Worm (Caenorhabditis elegans) whole organism, L2 larva: ENCODE data around the gene Y53F4B.39.

Source experiments
- C34F6.9 ChIP-seq: fragments of 150-350 bp; optimal IDR thresholded peaks from 2 replicates; lab custom pipeline; 2014; ENCODE audit warnings: missing biosample characterization, missing genetic modification characterization
- F13H6.1 ChIP-seq: sonication (generic microtip); optimal IDR thresholded peaks from 2 replicates; lab custom pipeline; 2016; ENCODE audit warnings: missing genetic modification characterization, missing compliant biosample characterization
- R02D3.7 ChIP-seq: fragments of 150-350 bp; optimal IDR thresholded peaks from 2 replicates; lab custom pipeline; 2014; ENCODE audit warnings: missing biosample characterization, missing genetic modification characterization
- Y55F3AM.14 ChIP-seq: fragments of 200-800 bp; sonication (Bioruptor generic); optimal IDR thresholded peaks from 2 replicates; lab custom pipeline; 2018; ENCODE audit warnings: mild to moderate bottlenecking, missing genetic modification characterization, missing compliant biosample characterization
- ZK546.5 ChIP-seq: sonication (generic microtip); optimal IDR thresholded peaks from 2 replicates; lab custom pipeline; 2017; ENCODE audit warnings: missing biosample characterization, missing genetic modification characterization
- alr-1 ChIP-seq: fragments of 150-350 bp; optimal IDR thresholded peaks from 2 replicates; lab custom pipeline; 2014; ENCODE audit warnings: missing biosample characterization, missing genetic modification characterization
- aly-2 ChIP-seq: fragments of 150-350 bp; optimal IDR thresholded peaks from 2 replicates; lab custom pipeline; 2014; ENCODE audit warnings: missing biosample characterization, missing genetic modification characterization
- ama-1 ChIP-seq: fragments of 150-350 bp; optimal IDR thresholded peaks from 2 replicates; lab custom pipeline; 2018; ENCODE audit warnings: inconsistent platforms
- blmp-1 ChIP-seq: sonication (generic microtip); optimal IDR thresholded peaks from 2 replicates; lab custom pipeline; 2017; ENCODE audit warnings: missing genetic modification characterization, mild to moderate bottlenecking, missing compliant biosample characterization, antibody characterized with exemption, moderate library complexity; ENCODE audit not compliant: insufficient read depth
- ceh-16 ChIP-seq: fragments of 150-350 bp; optimal IDR thresholded peaks from 2 replicates; lab custom pipeline; 2014; ENCODE audit warnings: missing biosample characterization, missing genetic modification characterization
- ceh-82 ChIP-seq: fragments of 150-350 bp; optimal IDR thresholded peaks from 2 replicates; lab custom pipeline; 2014; ENCODE audit warnings: missing biosample characterization, missing genetic modification characterization
- dmd-4 ChIP-seq: sonication (generic microtip); optimal IDR thresholded peaks from 2 replicates; lab custom pipeline; 2017; ENCODE audit warnings: missing biosample characterization, missing genetic modification characterization
- egl-27 ChIP-seq: sonication (generic microtip); optimal IDR thresholded peaks from 3 replicates; lab custom pipeline; 2017; ENCODE audit warnings: missing biosample characterization, missing genetic modification reagents, missing genetic modification characterization
- elt-3 ChIP-seq: sonication (generic microtip); optimal IDR thresholded peaks from 2 replicates; lab custom pipeline; 2017; ENCODE audit warnings: missing biosample characterization, missing genetic modification characterization
- fos-1 ChIP-seq: fragments of 150-350 bp; optimal IDR thresholded peaks from 2 replicates; lab custom pipeline; 2014; ENCODE audit warnings: missing biosample characterization, missing genetic modification characterization
- gmeb-1 ChIP-seq: fragments of 150-350 bp; optimal IDR thresholded peaks from 2 replicates; lab custom pipeline; 2014; ENCODE audit warnings: missing biosample characterization, missing genetic modification characterization
- lin-11 ChIP-seq: fragments of 150-350 bp; sonication (generic microtip); optimal IDR thresholded peaks from 2 replicates; lab custom pipeline; 2014; ENCODE audit warnings: missing biosample characterization, missing genetic modification characterization, inconsistent platforms, mixed read lengths
- lin-13 ChIP-seq: fragments of 150-350 bp; optimal IDR thresholded peaks from 2 replicates; lab custom pipeline; 2014; ENCODE audit warnings: missing biosample characterization, missing genetic modification reagents, missing genetic modification characterization
- lin-39 ChIP-seq: fragments of 150-350 bp; optimal IDR thresholded peaks from 2 replicates; lab custom pipeline; 2014; ENCODE audit warnings: missing biosample characterization, missing genetic modification reagents, missing genetic modification characterization
- mbf-1 ChIP-seq: sonication (generic microtip); optimal IDR thresholded peaks from 2 replicates; lab custom pipeline; 2017; ENCODE audit warnings: missing biosample characterization, missing genetic modification characterization
- mdl-1 ChIP-seq, 2 experiments: fragments of 150-350 bp in 1 of 2; sonication (generic microtip) in 1 of 2; optimal IDR thresholded peaks; 2 replicates each; lab custom pipeline; 2017; ENCODE audit warnings: missing biosample characterization in 2 of 2, missing genetic modification characterization in 2 of 2
- nhr-10 ChIP-seq: sonication (generic microtip); optimal IDR thresholded peaks from 2 replicates; lab custom pipeline; 2017; ENCODE audit warnings: missing biosample characterization, missing genetic modification characterization
- nhr-11 ChIP-seq: fragments of 150-350 bp; optimal IDR thresholded peaks from 2 replicates; lab custom pipeline; 2014; ENCODE audit warnings: missing biosample characterization, missing genetic modification characterization
- nhr-12 ChIP-seq: fragments of 150-350 bp; optimal IDR thresholded peaks from 2 replicates; lab custom pipeline; 2014; ENCODE audit warnings: missing biosample characterization, missing genetic modification characterization
- nhr-129 ChIP-seq: fragments of 150-350 bp; optimal IDR thresholded peaks from 2 replicates; lab custom pipeline; 2014; ENCODE audit warnings: missing biosample characterization, missing genetic modification characterization
- nhr-21 ChIP-seq: fragments of 150-350 bp; optimal IDR thresholded peaks from 2 replicates; lab custom pipeline; 2014; ENCODE audit warnings: missing biosample characterization, missing genetic modification characterization
- nhr-23 ChIP-seq: fragments of 150-350 bp; optimal IDR thresholded peaks from 2 replicates; lab custom pipeline; 2014; ENCODE audit warnings: missing biosample characterization, missing genetic modification reagents, missing genetic modification characterization
- nhr-237 ChIP-seq: fragments of 150-350 bp; optimal IDR thresholded peaks from 2 replicates; lab custom pipeline; 2014; ENCODE audit warnings: missing biosample characterization, missing genetic modification characterization
- nhr-25 ChIP-seq: fragments of 150-350 bp; sonication (generic microtip); optimal IDR thresholded peaks from 3 replicates; lab custom pipeline; 2014; ENCODE audit warnings: missing biosample characterization, missing genetic modification characterization
- nhr-6 ChIP-seq: fragments of 150-350 bp; optimal IDR thresholded peaks from 2 replicates; lab custom pipeline; 2014; ENCODE audit warnings: missing biosample characterization, missing genetic modification characterization
- nhr-77 ChIP-seq: fragments of 150-350 bp; optimal IDR thresholded peaks from 2 replicates; lab custom pipeline; 2014; ENCODE audit warnings: missing biosample characterization, missing genetic modification characterization
- peb-1 ChIP-seq: fragments of 150-350 bp; optimal IDR thresholded peaks from 2 replicates; lab custom pipeline; 2014; ENCODE audit warnings: missing biosample characterization, missing genetic modification characterization
- sem-4 ChIP-seq: fragments of 150-350 bp; optimal IDR thresholded peaks from 2 replicates; lab custom pipeline; 2014; ENCODE audit warnings: missing biosample characterization, missing genetic modification reagents, missing genetic modification characterization
- skn-1 ChIP-seq: sonication (generic microtip); optimal IDR thresholded peaks from 2 replicates; lab custom pipeline; 2017; ENCODE audit warnings: missing biosample characterization, missing genetic modification characterization
- sma-3 ChIP-seq: sonication (generic microtip); optimal IDR thresholded peaks from 2 replicates; lab custom pipeline; 2016; ENCODE audit warnings: missing genetic modification reagents, missing genetic modification characterization, missing compliant biosample characterization
- sma-9 ChIP-seq, 2 experiments: fragments of 150-350 bp in 1 of 2; sonication (generic microtip) in 1 of 2; optimal IDR thresholded peaks; 2 replicates each; lab custom pipeline; 2014 to 2016; ENCODE audit warnings: missing genetic modification characterization in 2 of 2, mild to moderate bottlenecking in 1 of 2, missing biosample characterization in 1 of 2, missing compliant biosample characterization in 1 of 2, missing genetic modification reagents in 1 of 2, moderate library complexity in 1 of 2
- snpc-4 ChIP-seq: fragments of 150-350 bp; optimal IDR thresholded peaks from 2 replicates; lab custom pipeline; 2014; ENCODE audit warnings: missing biosample characterization, missing genetic modification characterization
- unc-39 ChIP-seq: fragments of 150-350 bp; optimal IDR thresholded peaks from 2 replicates; lab custom pipeline; 2014; ENCODE audit warnings: missing biosample characterization, missing genetic modification characterization
- unc-55 ChIP-seq: fragments of 150-350 bp; sonication (generic microtip); optimal IDR thresholded peaks from 3 replicates; lab custom pipeline; 2014; ENCODE audit warnings: missing biosample characterization, missing genetic modification reagents, missing genetic modification characterization
- zag-1 ChIP-seq: fragments of 150-350 bp; optimal IDR thresholded peaks from 2 replicates; lab custom pipeline; 2014; ENCODE audit warnings: missing biosample characterization, missing genetic modification characterization
- ztf-1 ChIP-seq: fragments of 200-800 bp; sonication (Bioruptor generic); conservative IDR thresholded peaks from 2 replicates; pipeline ENCODE4 v1.3.6; 2022; ENCODE audit warnings: missing genetic modification characterization, missing compliant biosample characterization
- ztf-4 ChIP-seq: fragments of 150-350 bp; optimal IDR thresholded peaks from 2 replicates; lab custom pipeline; 2014; ENCODE audit warnings: missing biosample characterization, missing genetic modification characterization

The Y53F4B.39 gene

ce11 chrII:15157880-15158279, 47.9 kb downstream of the Y53F4B.39 start, which contains the start of gene ptr-20:
Gene ptr-20 (plus strand): TSS chrII:15158180.
- TF ChIP-seq nhr-21 (tag; lab: Kevin White, UChicago) (no peak), mbf-1 (tag; lab: Kevin White, UChicago) (no peak), ama-1 (lab: Kevin White, UChicago) (no peak), nhr-6 (tag; lab: Kevin White, UChicago) (no peak), ceh-16 (no peak), ceh-82 (tag; lab: Kevin White, UChicago) (no peak), peb-1 (tag; lab: Kevin White, UChicago) (no peak), lin-11 (tag; lab: Kevin White, UChicago) (no peak)

- TF ChIP-seq skn-1 (no peak), sma-3 (GFP tag; lab: Kevin White, UChicago) (no peak), lin-39 (tag; lab: Kevin White, UChicago) (no peak), lin-13 (GFP tag; lab: Kevin White, UChicago) (no peak), unc-55 (no peak), nhr-23 (no peak), unc-39 (tag; lab: Kevin White, UChicago) (no peak), mbf-1 (tag; lab: Kevin White, UChicago) (no peak), ceh-82 (tag; lab: Kevin White, UChicago) (no peak), nhr-129 (tag; lab: Kevin White, UChicago) (no peak), egl-27 (no peak), ztf-1 (GFP tag; lab: Robert Waterston, UW) (no peak), blmp-1 (tag; lab: Kevin White, UChicago) (no peak)
Observed at ce11 chrII:15158364-15158763, 48.4 kb downstream of the Y53F4B.39 start.

ce11 chrII:15164453-15164852, 54.5 kb downstream of the Y53F4B.39 start, which contains the start of gene gst-26:
Gene gst-26 (minus strand): TSS chrII:15164553.
- TF ChIP-seq Y55F3AM.14 (GFP tag; lab: Kevin White, UChicago): no peak
- no peak for TF ChIP-seq lin-39 (tag; lab: Kevin White, UChicago)
- no peak for TF ChIP-seq nhr-6 (tag; lab: Kevin White, UChicago)
- TF ChIP-seq snpc-4 (tag; lab: Kevin White, UChicago): no peak
- peak; percentile 25 for TF ChIP-seq fos-1 (tag; lab: Kevin White, UChicago)
- no peak for TF ChIP-seq skn-1

DNA sequence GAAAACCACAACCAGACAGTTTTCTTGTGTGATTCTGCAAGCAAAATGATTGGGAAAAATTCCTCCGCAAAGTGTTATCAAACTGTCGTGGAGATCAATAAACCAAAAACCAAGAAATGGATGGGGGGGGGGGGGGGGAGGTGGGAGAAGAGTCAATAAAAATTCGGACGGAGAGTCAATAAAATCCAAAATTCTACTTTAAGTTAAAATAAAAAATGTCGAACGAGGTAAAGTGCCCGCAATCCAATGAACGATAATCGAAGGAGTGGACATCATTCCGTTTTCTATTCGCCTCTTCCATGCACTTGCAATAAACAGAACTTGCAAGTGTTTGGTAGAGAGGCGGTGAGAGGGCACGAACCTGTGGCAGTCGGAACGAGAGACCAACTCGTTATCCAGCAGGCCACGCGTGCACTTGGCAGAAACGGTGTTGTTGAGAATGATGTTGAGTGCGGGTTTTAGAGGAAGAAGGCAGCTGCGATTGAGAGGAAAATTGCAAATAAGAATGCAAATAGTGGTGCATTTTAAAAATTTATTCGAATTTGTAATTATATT, 55.8 kb downstream of the Y53F4B.39 start, which contains the start of gene gst-27:
Gene gst-27, minus strand, starts transcription at position 51 of the 555 bp plus-strand sequence.
- TF ChIP-seq nhr-237 (tag; lab: Kevin White, UChicago) (no peak), ZK546.5 (tag; lab: Kevin White, UChicago) (no peak), sma-3 (GFP tag; lab: Kevin White, UChicago) (peak; percentile 82), ceh-82 (tag; lab: Kevin White, UChicago) (peak; percentile 27), unc-39 (tag; lab: Kevin White, UChicago) (no peak), lin-13 (GFP tag; lab: Kevin White, UChicago) (peak; percentile 86), nhr-23 (no peak), ama-1 (lab: Kevin White, UChicago) (no peak), alr-1 (tag; lab: Kevin White, UChicago) (no peak), nhr-129 (tag; lab: Kevin White, UChicago) (peak; percentile 94), dmd-4 (tag; lab: Kevin White, UChicago) (no peak), snpc-4 (tag; lab: Kevin White, UChicago) (peak; percentile 62), ztf-1 (GFP tag; lab: Robert Waterston, UW) (no peak), zag-1 (peak; percentile 65), lin-39 (tag; lab: Kevin White, UChicago) (no peak), lin-11 (tag; lab: Kevin White, UChicago) (peak; percentile 69), C34F6.9 (tag; lab: Kevin White, UChicago) (peak; percentile 84), peb-1 (tag; lab: Kevin White, UChicago) (no peak), F13H6.1 (peak; percentile 70), ceh-16 (peak; percentile 26), nhr-10 (tag; lab: Kevin White, UChicago) (no peak), nhr-11 (no peak), nhr-25 (peak; percentile 63), R02D3.7 (tag; lab: Kevin White, UChicago) (no peak), mdl-1 (tag; optimal IDR thresholded peaks at IDR 0.05; lab: Kevin White, UChicago) (peak; percentile 29 to 48), sma-9 (GFP tag; optimal IDR thresholded peaks at IDR 0.05; lab: Kevin White, UChicago) (peak; percentile 83), sma-9 (tag; optimal IDR thresholded peaks at IDR 0.05; lab: Kevin White, UChicago) (no peak), nhr-77 (tag; lab: Kevin White, UChicago) (peak; percentile 80), nhr-21 (tag; lab: Kevin White, UChicago) (peak; percentile 81), fos-1 (tag; lab: Kevin White, UChicago) (peak; percentile 85), unc-55 (peak; percentile 72), egl-27 (peak; percentile 47), aly-2 (tag; lab: Kevin White, UChicago) (no peak), nhr-12 (tag; lab: Kevin White, UChicago) (no peak), blmp-1 (tag; lab: Kevin White, UChicago) (peak; percentile 7), sem-4 (tag; lab: Kevin White, UChicago) (peak; percentile 61), nhr-6 (tag; lab: Kevin White, UChicago) (no peak), Y55F3AM.14 (GFP tag; lab: Kevin White, UChicago) (peak; percentile 82), elt-3 (tag; lab: Kevin White, UChicago) (no peak), skn-1 (no peak), gmeb-1 (tag; lab: Kevin White, UChicago) (peak; percentile 75), ztf-4 (tag; lab: Kevin White, UChicago) (peak; percentile 81)
